Worm (Caenorhabditis elegans): ENCODE data around the gene lips-12.

DNA sequence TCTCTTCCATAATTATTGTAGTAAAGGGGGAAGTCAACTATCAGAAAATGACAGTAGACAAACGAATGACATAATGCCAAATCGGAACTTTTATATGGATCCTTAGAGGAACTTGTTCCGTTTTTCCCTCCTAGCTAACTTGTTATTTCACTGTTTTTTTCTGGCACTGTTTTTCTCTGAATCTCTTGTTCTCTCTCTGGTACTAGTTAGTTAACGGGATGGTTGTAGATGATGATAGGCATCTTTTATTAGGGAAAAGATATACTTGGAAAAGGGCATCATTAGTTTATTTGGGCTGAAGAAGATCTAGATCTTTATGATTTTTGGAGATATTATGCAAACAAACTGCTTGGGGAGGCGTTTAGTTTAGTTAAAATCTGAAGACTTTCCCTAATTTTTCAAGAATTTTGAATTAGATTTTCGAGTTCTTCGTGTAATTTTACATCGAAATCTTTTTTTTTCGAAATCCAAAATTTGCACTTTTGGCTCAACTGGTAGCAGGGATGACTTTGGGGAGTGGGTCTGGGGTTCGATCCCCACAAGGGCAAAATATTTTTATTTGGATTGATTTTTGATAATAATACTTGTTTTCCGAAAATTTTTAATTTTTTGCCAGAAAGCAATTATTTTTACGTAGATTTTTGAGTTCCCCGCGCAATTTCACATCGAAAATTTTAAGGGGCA, 7.0 kb downstream of the lips-12 start, which contains the start of gene col-40:
- no peak for TF ChIP-seq F13C5.2 (tag; optimal IDR thresholded peaks at IDR 0.05)
- TF ChIP-seq scrt-1 (GFP tag; IDR thresholded peaks at IDR 0.05) = no peak
- TF ChIP-seq ama-1 (optimal IDR thresholded peaks at IDR 0.05) = no peak
- TF ChIP-seq hmg-4 (GFP tag; optimal IDR thresholded peaks at IDR 0.05) = no peak
- TF ChIP-seq flt-1 (GFP tag; IDR thresholded peaks at IDR 0.05) = no peak
- TF ChIP-seq ets-7 (tag; optimal IDR thresholded peaks at IDR 0.05) = no peak

Data from whole organism, early embryonic.